Worm (Caenorhabditis elegans): ENCODE results near the gene C46F11.6.

The C46F11.6 gene

DNA sequence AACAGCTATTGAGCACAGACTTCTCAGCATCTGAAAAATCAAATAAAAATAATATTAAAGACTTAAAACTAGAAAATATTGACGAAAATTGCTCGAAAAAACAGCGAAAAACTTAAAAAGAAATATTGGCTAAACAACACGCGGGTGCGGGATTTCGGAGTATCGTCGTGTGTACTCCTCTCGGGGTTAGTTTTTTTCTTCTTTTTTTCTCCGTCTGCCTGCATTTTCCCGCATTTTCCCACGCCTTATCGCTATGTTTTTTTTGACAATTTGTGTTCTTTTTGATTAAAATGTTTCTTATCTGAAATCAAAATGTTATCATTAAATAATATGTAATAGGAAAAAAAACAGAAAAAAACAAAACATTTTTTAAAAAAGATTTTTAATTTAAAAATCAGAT lies 39.9 kb downstream of the C46F11.6 start, which contains the start of gene mrps-31:
mrps-31 (minus strand) TSS at position 36 of the 400 bp plus-strand sequence.
- TF ChIP-seq aly-2 (tag; optimal IDR thresholded peaks at IDR 0.05) (no peak), ceh-28 (tag; optimal IDR thresholded peaks at IDR 0.05) (no peak), lin-29 (GFP tag; IDR thresholded peaks at IDR 0.05) (no peak), mdl-1 (tag; optimal IDR thresholded peaks at IDR 0.05) (peak in 1 of 2 experiments; percentile 21), ceh-44 (GFP tag; IDR thresholded peaks at IDR 0.05) (no peak), nhr-28 (tag; optimal IDR thresholded peaks at IDR 0.05) (peak; percentile 84), nhr-48 (tag; optimal IDR thresholded peaks at IDR 0.05) (peak; percentile 31), lin-15B (tag; optimal IDR thresholded peaks at IDR 0.05) (no peak), jun-1 (tag; optimal IDR thresholded peaks at IDR 0.05) (no peak), egl-27 (tag; optimal IDR thresholded peaks at IDR 0.05) (no peak), cey-2 (tag; optimal IDR thresholded peaks at IDR 0.05; ENCODE audit: borderline replicate concordance, insufficient read depth) (no peak), mep-1 (tag; optimal IDR thresholded peaks at IDR 0.05) (peak; percentile 59), hif-1 (tag; optimal IDR thresholded peaks at IDR 0.05) (peak in 1 of 2 experiments; percentile 13), ceh-20 (GFP tag; IDR thresholded peaks at IDR 0.05) (no peak), mes-2 (tag; optimal IDR thresholded peaks at IDR 0.05; ENCODE audit: poor library complexity, severe bottlenecking) (peak; percentile 59), ztf-7 (tag; optimal IDR thresholded peaks at IDR 0.05) (no peak), ZK546.5 (tag; optimal IDR thresholded peaks at IDR 0.05) (no peak), nhr-42 (GFP tag; IDR thresholded peaks at IDR 0.05) (no peak), Y48G9A.11 (GFP tag; IDR thresholded peaks at IDR 0.05) (peak; percentile 89), lir-3 (tag; optimal IDR thresholded peaks at IDR 0.05) (no peak), Y5F2A.4 (GFP tag; optimal IDR thresholded peaks at IDR 0.05) (no peak), nhr-10 (tag; optimal IDR thresholded peaks at IDR 0.05) (no peak), ama-1 (optimal IDR thresholded peaks at IDR 0.05) (no peak), ceh-62 (tag; optimal IDR thresholded peaks at IDR 0.05) (no peak), hmg-1.1 (GFP tag; IDR thresholded peaks at IDR 0.05) (no peak), zip-11 (GFP tag; IDR thresholded peaks at IDR 0.05) (no peak), dmd-6 (GFP tag; IDR thresholded peaks at IDR 0.05) (peak; percentile 93), daf-12 (tag; optimal IDR thresholded peaks at IDR 0.05) (no peak), zip-2 (tag; optimal IDR thresholded peaks at IDR 0.05) (no peak), egl-43 (GFP tag; IDR thresholded peaks at IDR 0.05) (no peak), madf-5 (GFP tag; IDR thresholded peaks at IDR 0.05) (no peak), nhr-77 (tag; optimal IDR thresholded peaks at IDR 0.05) (peak; percentile 67), aha-1 (tag) (no peak), nhr-111 (GFP tag; optimal IDR thresholded peaks at IDR 0.05) (no peak), mxl-2 (GFP tag; conservative IDR thresholded peaks at IDR 0.05) (no peak), saeg-2 (GFP tag; IDR thresholded peaks at IDR 0.05) (no peak), snpc-1.2 (GFP tag; IDR thresholded peaks at IDR 0.05) (no peak), unc-130 (GFP tag; optimal IDR thresholded peaks at IDR 0.05) (no peak), gei-8 (GFP tag; optimal IDR thresholded peaks at IDR 0.05) (no peak), F10B5.3 (tag; optimal IDR thresholded peaks at IDR 0.05) (no peak), arid-1 (GFP tag; conservative IDR thresholded peaks at IDR 0.05) (no peak), dmd-8 (GFP tag; IDR thresholded peaks at IDR 0.05) (no peak), F26F4.8 (GFP tag; conservative IDR thresholded peaks at IDR 0.05) (no peak), lin-39 (tag; optimal IDR thresholded peaks at IDR 0.05) (no peak), nhr-6 (tag; optimal IDR thresholded peaks at IDR 0.05) (peak; percentile 49), unc-39 (tag; optimal IDR thresholded peaks at IDR 0.05) (no peak), sdz-12 (GFP tag; optimal IDR thresholded peaks at IDR 0.05) (no peak), ceh-32 (tag; optimal IDR thresholded peaks at IDR 0.05; ENCODE audit: poor library complexity) (no peak), ces-1 (GFP tag; optimal IDR thresholded peaks at IDR 0.05) (no peak), nhr-102 (tag; optimal IDR thresholded peaks at IDR 0.05) (peak; percentile 12), T26A8.4 (GFP tag; IDR thresholded peaks at IDR 0.05) (no peak), php-3 (GFP tag; IDR thresholded peaks at IDR 0.05) (no peak), lin-13 (GFP tag; optimal IDR thresholded peaks at IDR 0.05) (no peak)

Measured in whole organism, L4 larva.